Worm (Caenorhabditis elegans) whole organism, young adult: ENCODE results near the gene trr-1.

Source experiments
- B0261.1 ChIP-seq: sonication (generic microtip); optimal IDR thresholded peaks from 2 replicates; lab custom pipeline; 2016; ENCODE audit warnings: mild to moderate bottlenecking, missing genetic modification characterization, moderate library complexity, missing compliant biosample characterization
- B0336.3 ChIP-seq: fragments of 200-800 bp; sonication (Bioruptor generic); IDR thresholded peaks from 2 replicates; pipeline ENCODE4 v1.3.6; 2022; ENCODE audit warnings: missing genetic modification characterization, missing compliant biosample characterization
- F23B12.7 ChIP-seq: sonication (generic microtip); optimal IDR thresholded peaks from 2 replicates; lab custom pipeline; 2017; ENCODE audit warnings: missing genetic modification characterization, mild to moderate bottlenecking, missing compliant biosample characterization, antibody characterized with exemption, moderate library complexity; ENCODE audit not compliant: insufficient read depth
- F37B4.10 ChIP-seq: fragments of 200-800 bp; sonication (Bioruptor generic); IDR thresholded peaks from 2 replicates; pipeline ENCODE4 v1.3.6; 2022; ENCODE audit warnings: missing genetic modification characterization, missing compliant biosample characterization
- F49E8.2 ChIP-seq: sonication (generic microtip); optimal IDR thresholded peaks from 3 replicates; lab custom pipeline; 2017; ENCODE audit warnings: missing genetic modification characterization, mild to moderate bottlenecking, missing compliant biosample characterization, antibody characterized with exemption, moderate library complexity; ENCODE audit not compliant: insufficient read depth
- Y53G8AR.9 ChIP-seq: fragments of 200-800 bp; sonication (Bioruptor generic); conservative IDR thresholded peaks from 2 replicates; pipeline ENCODE4 v1.3.6; 2022; ENCODE audit warnings: missing genetic modification reagents, missing genetic modification characterization, missing compliant biosample characterization
- Y56A3A.18 ChIP-seq: fragments of 200-800 bp; sonication (Bioruptor generic); IDR thresholded peaks from 2 replicates; pipeline ENCODE4 v1.3.6; 2022; ENCODE audit warnings: missing genetic modification reagents, missing genetic modification characterization, missing compliant biosample characterization
- Y79H2A.3 ChIP-seq: fragments of 200-800 bp; sonication (Bioruptor generic); conservative IDR thresholded peaks from 2 replicates; pipeline ENCODE4 v1.3.6; 2022; ENCODE audit warnings: missing genetic modification reagents, missing genetic modification characterization, missing compliant biosample characterization
- ama-1 ChIP-seq, 3 experiments: fragments of 150-350 bp in 1 of 3; sonication (generic microtip) in 2 of 3; optimal IDR thresholded peaks; 2 replicates each; lab custom pipeline; 2014 to 2018; ENCODE audit warnings: missing biosample characterization in 2 of 3, missing genetic modification characterization in 2 of 3, missing genetic modification reagents in 2 of 3
- aptf-2 ChIP-seq: fragments of 200-800 bp; sonication (Bioruptor generic); conservative IDR thresholded peaks from 2 replicates; pipeline ENCODE4 v1.3.6; 2022; ENCODE audit warnings: missing genetic modification reagents, missing genetic modification characterization, missing compliant biosample characterization
- attf-3 ChIP-seq: fragments of 200-800 bp; sonication (Bioruptor generic); conservative IDR thresholded peaks from 2 replicates; pipeline ENCODE4 v1.3.6; 2022; ENCODE audit warnings: missing genetic modification reagents, missing genetic modification characterization, missing compliant biosample characterization
- bed-1 ChIP-seq: fragments of 200-800 bp; sonication (Bioruptor generic); IDR thresholded peaks from 2 replicates; pipeline ENCODE4 v1.3.6; 2022; ENCODE audit warnings: missing genetic modification reagents, missing genetic modification characterization, missing compliant biosample characterization
- bed-2 ChIP-seq: fragments of 200-800 bp; sonication (Bioruptor generic); IDR thresholded peaks from 2 replicates; pipeline ENCODE4 v1.3.6; 2022; ENCODE audit warnings: missing genetic modification reagents, missing genetic modification characterization, missing compliant biosample characterization
- ccch-3 ChIP-seq: fragments of 200-800 bp; sonication (Bioruptor generic); optimal IDR thresholded peaks from 2 replicates; lab custom pipeline; 2018; ENCODE audit warnings: mild to moderate bottlenecking, missing genetic modification characterization, missing compliant biosample characterization
- cebp-1 ChIP-seq, 2 experiments: fragments of 200-800 bp in 1 of 2; sonication (Bioruptor generic) in 1 of 2; sonication (generic microtip) in 1 of 2; IDR thresholded peaks in 1 of 2; optimal IDR thresholded peaks in 1 of 2; 2 replicates each; pipeline versions ENCODE4 v1.3.6 to Lab custom; 2017 to 2022; ENCODE audit warnings: missing compliant biosample characterization in 2 of 2, missing genetic modification characterization in 2 of 2, mild to moderate bottlenecking in 1 of 2, missing genetic modification reagents in 1 of 2, moderate library complexity in 1 of 2
- cebp-2 ChIP-seq: fragments of 200-800 bp; sonication (Bioruptor generic); IDR thresholded peaks from 2 replicates; pipeline ENCODE4 v1.3.6; 2022; ENCODE audit warnings: missing genetic modification characterization, missing compliant biosample characterization
- chd-7 ChIP-seq: sonication (generic microtip); optimal IDR thresholded peaks from 2 replicates; lab custom pipeline; 2016; ENCODE audit warnings: mild to moderate bottlenecking, missing genetic modification characterization, moderate library complexity, missing compliant biosample characterization
- dox-1 ChIP-seq: fragments of 200-800 bp; sonication (Bioruptor generic); IDR thresholded peaks from 2 replicates; pipeline ENCODE4 v1.3.6; 2022; ENCODE audit warnings: missing genetic modification reagents, missing genetic modification characterization, missing compliant biosample characterization
- ets-4 ChIP-seq: fragments of 200-800 bp; sonication (Bioruptor generic); optimal IDR thresholded peaks from 2 replicates; lab custom pipeline; 2018; ENCODE audit warnings: mild to moderate bottlenecking, missing genetic modification characterization, missing compliant biosample characterization
- gei-17 ChIP-seq: fragments of 200-800 bp; sonication (Bioruptor generic); optimal IDR thresholded peaks from 2 replicates; lab custom pipeline; 2018; ENCODE audit warnings: mild to moderate bottlenecking, missing genetic modification characterization, missing compliant biosample characterization
- him-1 ChIP-seq: sonication (generic microtip); optimal IDR thresholded peaks from 2 replicates; lab custom pipeline; 2016; ENCODE audit warnings: missing genotype, missing genetic modification reagents, missing genetic modification characterization, missing compliant biosample characterization
- hlh-26 ChIP-seq: fragments of 200-800 bp; sonication (Bioruptor generic); conservative IDR thresholded peaks from 2 replicates; pipeline ENCODE4 v1.3.6; 2022; ENCODE audit warnings: missing genetic modification reagents, missing genetic modification characterization, missing compliant biosample characterization
- hmg-1.2 ChIP-seq: fragments of 200-800 bp; sonication (Bioruptor generic); IDR thresholded peaks from 2 replicates; pipeline ENCODE4 v1.3.6; 2022; ENCODE audit warnings: missing genetic modification reagents, missing genetic modification characterization, missing compliant biosample characterization
- hsf-1 ChIP-seq: fragments of 200-800 bp; sonication (Bioruptor generic); IDR thresholded peaks from 2 replicates; pipeline ENCODE4 v1.3.6; 2022; ENCODE audit warnings: missing genetic modification reagents, missing genetic modification characterization, missing compliant biosample characterization
- lag-1 ChIP-seq: fragments of 200-800 bp; sonication (Bioruptor generic); IDR thresholded peaks from 2 replicates; pipeline ENCODE4 v1.3.6; 2022; ENCODE audit warnings: missing genetic modification reagents, missing genetic modification characterization, missing compliant biosample characterization
- let-526 ChIP-seq: fragments of 200-800 bp; sonication (Bioruptor generic); IDR thresholded peaks from 2 replicates; pipeline ENCODE4 v1.3.6; 2022; ENCODE audit warnings: missing genetic modification reagents, missing genetic modification characterization, missing compliant biosample characterization
- madf-6 ChIP-seq: fragments of 200-800 bp; sonication (Bioruptor generic); IDR thresholded peaks from 2 replicates; pipeline ENCODE4 v1.3.6; 2022; ENCODE audit warnings: missing genetic modification reagents, missing genetic modification characterization, missing compliant biosample characterization
- nfyb-1 ChIP-seq: fragments of 200-800 bp; sonication (Bioruptor generic); IDR thresholded peaks from 2 replicates; pipeline ENCODE4 v1.3.6; 2022; ENCODE audit warnings: missing genetic modification reagents, missing genetic modification characterization, missing compliant biosample characterization
- nhr-179 ChIP-seq: sonication (generic microtip); optimal IDR thresholded peaks from 2 replicates; lab custom pipeline; 2016; ENCODE audit warnings: mild to moderate bottlenecking, missing genetic modification characterization, missing compliant biosample characterization
- nhr-80 ChIP-seq: sonication (generic microtip); optimal IDR thresholded peaks from 2 replicates; lab custom pipeline; 2016; ENCODE audit warnings: missing genetic modification characterization, missing compliant biosample characterization
- nhr-90 ChIP-seq: sonication (generic microtip); optimal IDR thresholded peaks from 2 replicates; lab custom pipeline; 2016; ENCODE audit warnings: missing genotype, mild to moderate bottlenecking, missing genetic modification characterization, missing compliant biosample characterization
- pbrm-1 ChIP-seq: fragments of 200-800 bp; sonication (Bioruptor generic); IDR thresholded peaks from 2 replicates; pipeline ENCODE4 v1.3.6; 2022; ENCODE audit warnings: missing genetic modification reagents, missing genetic modification characterization, missing compliant biosample characterization
- pha-4 ChIP-seq: fragments of 150-350 bp; sonication (generic microtip); optimal IDR thresholded peaks from 2 replicates; lab custom pipeline; 2014; ENCODE audit warnings: missing biosample characterization, missing genetic modification reagents, missing genetic modification characterization
- rcor-1 ChIP-seq: fragments of 200-800 bp; sonication (Bioruptor generic); IDR thresholded peaks from 2 replicates; pipeline ENCODE4 v1.3.6; 2022; ENCODE audit warnings: missing genetic modification reagents, missing genetic modification characterization, missing compliant biosample characterization
- repo-1 ChIP-seq: sonication (generic microtip); optimal IDR thresholded peaks from 2 replicates; lab custom pipeline; 2017; ENCODE audit warnings: mild to moderate bottlenecking, missing genetic modification characterization, missing compliant biosample characterization
- rpc-1 ChIP-seq, 2 experiments: fragments of 150-350 bp in 1 of 2; sonication (generic microtip) in 1 of 2; optimal IDR thresholded peaks; 2 replicates each; lab custom pipeline; 2014 to 2018; ENCODE audit warnings: missing biosample characterization in 1 of 2, missing genetic modification characterization in 1 of 2, missing genetic modification reagents in 1 of 2, missing genotype in 1 of 2
- sdz-38 ChIP-seq: sonication (generic microtip); optimal IDR thresholded peaks from 2 replicates; lab custom pipeline; 2016; ENCODE audit warnings: missing genotype, missing genetic modification characterization, missing compliant biosample characterization
- snpc-1.1 ChIP-seq: sonication (generic microtip); optimal IDR thresholded peaks from 2 replicates; lab custom pipeline; 2017; ENCODE audit warnings: missing genetic modification characterization, mild to moderate bottlenecking, missing compliant biosample characterization, antibody characterized with exemption, moderate library complexity, missing genotype, missing genetic modification reagents; ENCODE audit not compliant: insufficient read depth
- sptf-2 ChIP-seq: fragments of 200-800 bp; sonication (Bioruptor generic); optimal IDR thresholded peaks from 2 replicates; lab custom pipeline; 2018; ENCODE audit warnings: mild to moderate bottlenecking, missing genetic modification characterization, missing compliant biosample characterization
- tbp1 ChIP-seq: fragments of 200-800 bp; sonication (Bioruptor generic); optimal IDR thresholded peaks from 2 replicates; lab custom pipeline; 2018; ENCODE audit warnings: mild to moderate bottlenecking, missing genetic modification characterization, missing compliant biosample characterization
- zfh-2 ChIP-seq: fragments of 200-800 bp; sonication (Bioruptor generic); conservative IDR thresholded peaks from 2 replicates; pipeline ENCODE4 v1.3.6; 2022; ENCODE audit warnings: missing genetic modification reagents, missing genetic modification characterization, missing compliant biosample characterization
- ztf-26 ChIP-seq: sonication (generic microtip); optimal IDR thresholded peaks from 2 replicates; lab custom pipeline; 2017; ENCODE audit warnings: missing genetic modification characterization, missing compliant biosample characterization

Gene trr-1

DNA sequence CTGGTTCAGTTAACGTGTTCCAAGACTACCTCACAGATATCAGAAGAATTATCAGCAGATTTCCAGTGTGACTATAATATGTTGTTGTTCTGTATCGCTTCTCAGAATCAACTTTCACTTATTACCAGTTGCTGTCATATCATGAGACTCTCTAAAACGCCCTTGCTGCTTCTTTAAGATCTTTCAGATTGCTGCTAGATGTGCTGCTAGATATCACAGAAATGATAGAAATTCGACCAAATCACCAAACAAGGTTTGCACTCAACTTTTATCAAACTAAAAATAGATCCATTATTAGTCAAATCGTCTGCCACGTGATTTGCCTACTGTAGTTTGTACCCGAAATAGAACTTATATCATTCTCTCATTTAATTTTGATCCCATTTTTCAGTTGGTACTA, 31.2 kb downstream of the trr-1 start:
- no peak for TF ChIP-seq ets-4 (GFP tag; lab: Kevin White, UChicago)
- TF ChIP-seq rcor-1 (GFP tag; lab: Robert Waterston, UW): no peak
- TF ChIP-seq zfh-2 (GFP tag; lab: Robert Waterston, UW): no peak
- no peak for TF ChIP-seq gei-17 (GFP tag; lab: Kevin White, UChicago)
- no peak for TF ChIP-seq B0336.3
- TF ChIP-seq chd-7 (tag; lab: Kevin White, UChicago): no peak
- TF ChIP-seq ccch-3: no peak
- TF ChIP-seq him-1 (tag; lab: Kevin White, UChicago): no peak
- TF ChIP-seq F49E8.2: no peak
- TF ChIP-seq Y56A3A.18: no peak
- TF ChIP-seq lag-1 (GFP tag; lab: Robert Waterston, UW): no peak
- no peak for TF ChIP-seq nhr-80 (tag; lab: Kevin White, UChicago)
- no peak for TF ChIP-seq snpc-1.1
- TF ChIP-seq Y53G8AR.9 (GFP tag; lab: Robert Waterston, UW): no peak
- TF ChIP-seq ztf-26: no peak
- TF ChIP-seq, all 124 proteins: peak for 0

- TF ChIP-seq nhr-179 (tag; lab: Kevin White, UChicago) (no peak), F23B12.7 (tag; lab: Kevin White, UChicago) (no peak), B0261.1 (no peak), aptf-2 (GFP tag; lab: Robert Waterston, UW) (no peak), F49E8.2 (no peak), tbp1 (GFP tag; lab: Kevin White, UChicago) (no peak), sdz-38 (tag; lab: Kevin White, UChicago) (no peak), nhr-90 (tag; lab: Kevin White, UChicago) (no peak), nfyb-1 (GFP tag; lab: Robert Waterston, UW) (no peak), dox-1 (no peak), attf-3 (GFP tag; lab: Robert Waterston, UW) (no peak)
Measured at ce11 chrII:11642736-11643135, 33.0 kb downstream of the trr-1 start.

DNA sequence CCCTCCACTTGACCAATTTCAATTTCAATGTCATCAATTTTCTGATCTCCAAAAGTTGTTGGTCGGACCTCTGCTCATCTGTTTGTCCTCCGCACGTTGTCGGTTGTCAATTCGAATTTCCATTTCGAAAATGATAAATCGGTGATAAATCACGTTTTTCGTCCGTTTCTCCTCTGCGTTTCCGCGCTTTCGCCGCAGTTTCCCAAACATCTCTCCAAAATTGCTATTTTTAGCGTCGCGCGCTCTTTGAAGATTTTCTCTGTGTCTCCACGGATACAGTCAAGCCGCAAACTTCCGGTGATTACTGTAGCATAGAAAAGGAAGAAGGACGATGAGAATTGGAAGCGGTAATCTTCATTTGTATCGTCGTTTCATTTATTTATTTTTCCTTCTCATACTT, 33.7 kb downstream of the trr-1 start:
- TF ChIP-seq ztf-26 (peak; percentile 72), bed-2 (GFP tag; lab: Robert Waterston, UW) (no peak), zfh-2 (GFP tag; lab: Robert Waterston, UW) (no peak)

ce11 chrII:11637817-11638216, 37.9 kb downstream of the trr-1 start:
- no peak for TF ChIP-seq Y79H2A.3
- TF ChIP-seq repo-1 (tag; lab: Kevin White, UChicago): peak; percentile 8

- TF ChIP-seq let-526 (GFP tag; lab: Robert Waterston, UW) (no peak), F37B4.10 (GFP tag; lab: Robert Waterston, UW) (no peak), hmg-1.2 (GFP tag; lab: Robert Waterston, UW) (0 out of 2 replicates have a peak, but pooled peaks have one; percentile 5), rpc-1 (optimal IDR thresholded peaks at IDR 0.05; lab: Kevin White, UChicago) (no peak), rpc-1 (tag; optimal IDR thresholded peaks at IDR 0.05; lab: Kevin White, UChicago) (no peak), hsf-1 (no peak), pbrm-1 (GFP tag; lab: Robert Waterston, UW) (no peak), pha-4 (tag; lab: Kevin White, UChicago) (no peak), ama-1 (optimal IDR thresholded peaks at IDR 0.05; lab: Kevin White, UChicago) (peak; percentile 56), ama-1 (GFP tag; optimal IDR thresholded peaks at IDR 0.05; lab: Kevin White, UChicago) (no peak), madf-6 (no peak), cebp-2 (GFP tag; lab: Robert Waterston, UW) (no peak), sptf-2 (GFP tag; lab: Kevin White, UChicago) (no peak), sdz-38 (tag; lab: Kevin White, UChicago) (no peak), bed-1 (GFP tag; lab: Robert Waterston, UW) (no peak), hlh-26 (GFP tag; lab: Robert Waterston, UW) (no peak), cebp-1 (GFP tag; IDR thresholded peaks at IDR 0.05; lab: Robert Waterston, UW) (no peak), cebp-1 (tag; optimal IDR thresholded peaks at IDR 0.05; lab: Kevin White, UChicago) (peak; percentile 10), ets-4 (GFP tag; lab: Kevin White, UChicago) (no peak)
Measured at ce11 chrII:11637189-11637754, 38.5 kb downstream of the trr-1 start.
